Worm (Caenorhabditis elegans): ENCODE measurements around the gene K07C5.9.

DNA sequence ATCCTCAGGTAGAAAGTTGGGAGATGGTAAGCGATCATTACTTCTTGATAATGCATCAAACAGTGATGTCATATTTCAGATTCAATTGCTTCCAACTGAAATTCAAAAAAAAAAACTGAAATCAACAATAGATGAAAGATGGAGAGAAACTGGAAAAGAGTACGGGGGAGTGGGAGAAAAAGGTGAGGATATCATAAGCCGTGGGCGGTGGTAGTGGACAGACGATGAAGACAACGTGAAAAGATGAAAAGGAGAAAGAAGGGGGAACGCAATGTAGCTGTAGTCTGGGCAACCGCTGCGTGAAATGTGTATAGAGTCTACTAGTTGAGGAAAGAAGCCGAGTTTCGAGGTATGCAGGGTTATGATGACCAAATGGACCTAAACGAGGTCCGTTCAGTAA, 42.7 kb downstream of the K07C5.9 start, which contains the start of gene che-12:
- no peak for TF ChIP-seq lin-13 (tag; optimal IDR thresholded peaks at IDR 0.05)
- TF ChIP-seq elt-3 (tag; optimal IDR thresholded peaks at IDR 0.05), result no peak
- TF ChIP-seq mep-1 (tag; optimal IDR thresholded peaks at IDR 0.05), result no peak
- TF ChIP-seq pha-4 (tag; optimal IDR thresholded peaks at IDR 0.05), result no peak
- TF ChIP-seq cnd-1 (tag; optimal IDR thresholded peaks at IDR 0.05), result no peak
- no peak for TF ChIP-seq snpc-4 (tag; optimal IDR thresholded peaks at IDR 0.05)
- TF ChIP-seq ces-1 (GFP tag; optimal IDR thresholded peaks at IDR 0.05), result no peak
- TF ChIP-seq elt-1 (tag; optimal IDR thresholded peaks at IDR 0.05; ENCODE audit: borderline replicate concordance, insufficient read depth), result no peak
